Worm (Caenorhabditis elegans) whole organism, L1 larva: Measurements from ENCODE around the gene T24G10.2.

ENCODE experiments used
- C16A3.4 ChIP-seq: fragments of 150-350 bp; optimal IDR thresholded peaks from 2 replicates; lab custom pipeline; 2014; ENCODE audit warnings: missing biosample characterization, missing genetic modification characterization
- ceh-8 ChIP-seq: fragments of 200-800 bp; sonication (Bioruptor generic); optimal IDR thresholded peaks from 2 replicates; lab custom pipeline; 2018; ENCODE audit warnings: mild to moderate bottlenecking, missing genetic modification characterization, moderate library complexity, missing compliant biosample characterization
- efl-1 ChIP-seq, 4 experiments: fragments of 150-350 bp; optimal IDR thresholded peaks in 3 of 4; peaks in 1 of 4; 1 replicate in 1 of 4; 2 replicates in 3 of 4; lab custom pipeline; 2014; ENCODE audit warnings: missing biosample characterization in 2 of 4, missing genetic modification characterization in 2 of 4, missing genetic modification reagents in 2 of 4
- egl-27 ChIP-seq, 2 experiments: fragments of 150-350 bp in 1 of 2; sonication (generic microtip); optimal IDR thresholded peaks; 3 replicates each; lab custom pipeline; 2017 to 2018; ENCODE audit warnings: missing biosample characterization in 2 of 2, missing genetic modification characterization in 2 of 2, missing genetic modification reagents in 2 of 2
- fkh-10 ChIP-seq: sonication (generic microtip); optimal IDR thresholded peaks from 2 replicates; lab custom pipeline; 2017; ENCODE audit warnings: missing biosample characterization, missing genetic modification reagents, missing genetic modification characterization
- grh-1 ChIP-seq: fragments of 200-800 bp; sonication (Bioruptor generic); IDR thresholded peaks from 2 replicates; pipeline ENCODE4 v1.3.6; 2022; ENCODE audit warnings: missing genetic modification reagents, missing genetic modification characterization, missing compliant biosample characterization
- hlh-4 ChIP-seq: sonication (generic microtip); optimal IDR thresholded peaks from 2 replicates; lab custom pipeline; 2016; ENCODE audit warnings: mild to moderate bottlenecking, missing genetic modification characterization, missing compliant biosample characterization
- lin-13 ChIP-seq: fragments of 150-350 bp; optimal IDR thresholded peaks from 2 replicates; lab custom pipeline; 2014; ENCODE audit warnings: missing biosample characterization, missing genetic modification reagents, missing genetic modification characterization
- lin-35 ChIP-seq, 2 experiments: fragments of 150-350 bp; optimal IDR thresholded peaks; 2 replicates each; lab custom pipeline; 2014; ENCODE audit warnings: missing biosample characterization in 2 of 2, missing genetic modification characterization in 2 of 2, missing genetic modification reagents in 2 of 2
- lir-3 ChIP-seq: sonication (generic microtip); optimal IDR thresholded peaks from 2 replicates; lab custom pipeline; 2016; ENCODE audit warnings: mild to moderate bottlenecking, missing genetic modification characterization, moderate library complexity, missing compliant biosample characterization; ENCODE audit not compliant: poor library complexity
- mef-2 ChIP-seq: fragments of 150-350 bp; optimal IDR thresholded peaks from 2 replicates; lab custom pipeline; 2014; ENCODE audit warnings: missing biosample characterization, missing genetic modification characterization
- nhr-12 ChIP-seq: sonication (generic microtip); optimal IDR thresholded peaks from 2 replicates; lab custom pipeline; 2017; ENCODE audit warnings: missing biosample characterization, missing genetic modification characterization
- nhr-77 ChIP-seq: fragments of 150-350 bp; optimal IDR thresholded peaks from 2 replicates; lab custom pipeline; 2014; ENCODE audit warnings: missing biosample characterization, missing genetic modification characterization
- rnt-1 ChIP-seq: sonication (generic microtip); optimal IDR thresholded peaks from 2 replicates; lab custom pipeline; 2016; ENCODE audit warnings: mild to moderate bottlenecking, missing genetic modification characterization, moderate library complexity, missing compliant biosample characterization
- skn-1 ChIP-seq: fragments of 150-350 bp; optimal IDR thresholded peaks from 2 replicates; lab custom pipeline; 2014; ENCODE audit warnings: missing biosample characterization, missing genetic modification characterization
- tbx-2 ChIP-seq: sonication (generic microtip); optimal IDR thresholded peaks from 2 replicates; lab custom pipeline; 2016; ENCODE audit warnings: missing genetic modification characterization, missing compliant biosample characterization
- unc-130 ChIP-seq: fragments of 150-350 bp; optimal IDR thresholded peaks from 2 replicates; lab custom pipeline; 2017; ENCODE audit warnings: missing biosample characterization, missing genetic modification characterization, inconsistent platforms
- zag-1 ChIP-seq: fragments of 150-350 bp; optimal IDR thresholded peaks from 2 replicates; lab custom pipeline; 2014; ENCODE audit warnings: missing biosample characterization, missing genetic modification characterization
- ztf-4 ChIP-seq: fragments of 150-350 bp; optimal IDR thresholded peaks from 2 replicates; lab custom pipeline; 2014; ENCODE audit warnings: missing biosample characterization, missing genetic modification characterization

The T24G10.2 gene

DNA sequence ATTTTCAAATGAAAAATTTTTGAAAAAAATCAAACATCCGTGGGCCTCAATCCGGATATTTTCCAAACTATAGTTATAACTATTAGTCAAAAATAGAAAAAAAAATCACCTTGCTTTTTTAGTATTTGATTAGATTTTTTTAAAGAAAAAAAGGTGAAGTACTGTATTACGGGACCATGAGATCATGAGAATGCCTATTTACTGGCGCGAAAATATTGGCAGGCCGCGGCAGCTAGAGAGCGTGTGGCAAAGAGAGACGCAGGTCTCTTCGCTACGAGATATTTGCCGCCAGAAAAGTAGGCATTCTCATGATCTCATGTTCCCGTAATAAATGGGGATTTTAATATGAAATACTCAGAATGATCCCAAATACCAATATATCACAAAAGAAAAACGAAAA, 37.6 kb downstream of the T24G10.2 start:
- TF ChIP-seq ceh-8 (GFP tag; lab: Kevin White, UChicago): no peak
- TF ChIP-seq hlh-4 (tag; lab: Kevin White, UChicago): no peak
- TF ChIP-seq rnt-1: no peak
- no peak for TF ChIP-seq C16A3.4 (tag; lab: Kevin White, UChicago)
- TF ChIP-seq skn-1 (tag; lab: Kevin White, UChicago): no peak
- TF ChIP-seq lin-35 (GFP tag; optimal IDR thresholded peaks at IDR 0.05; lab: Kevin White, UChicago): no peak
- TF ChIP-seq nhr-77 (tag; lab: Kevin White, UChicago): no peak
- TF ChIP-seq zag-1 (tag; lab: Kevin White, UChicago): no peak
- no peak for TF ChIP-seq mef-2 (tag; lab: Kevin White, UChicago)
- TF ChIP-seq lir-3: no peak
- TF ChIP-seq, all 84 proteins: peak for 0

DNA sequence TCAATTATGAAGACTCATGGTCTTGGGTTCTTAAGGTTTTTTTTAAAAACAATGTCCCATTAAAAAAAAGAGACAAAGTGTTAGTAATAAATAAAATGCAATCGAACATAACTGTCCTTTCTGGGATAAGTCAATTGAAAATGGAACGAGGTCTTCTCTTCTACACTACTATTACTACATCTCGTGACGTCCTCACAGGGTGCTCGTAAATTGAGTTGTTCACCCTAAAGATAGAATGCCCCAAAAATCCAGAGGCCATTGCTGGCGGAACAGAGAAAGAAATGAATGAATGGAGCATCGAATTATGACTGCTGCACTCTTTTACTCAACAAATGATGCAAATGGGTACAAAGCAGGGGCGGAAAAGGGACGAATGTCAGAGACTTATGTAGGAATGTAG, 40.1 kb downstream of the T24G10.2 start:
- no peak for TF ChIP-seq ceh-8 (GFP tag; lab: Kevin White, UChicago)
- TF ChIP-seq ztf-4 (tag; lab: Kevin White, UChicago): no peak
- no peak for TF ChIP-seq efl-1 (optimal IDR thresholded peaks at IDR 0.05; lab: Kevin White, UChicago)
- peak in 1 of 2 experiments; percentile 1 for TF ChIP-seq efl-1 (GFP tag; optimal IDR thresholded peaks at IDR 0.05 in 1 of 2; lab: Kevin White, UChicago)
- no peak for TF ChIP-seq tbx-2 (tag; lab: Kevin White, UChicago)
- TF ChIP-seq unc-130 (tag; lab: Kevin White, UChicago): no peak
- no peak for TF ChIP-seq lin-13 (GFP tag; lab: Kevin White, UChicago)
- TF ChIP-seq nhr-12 (tag; lab: Kevin White, UChicago): no peak

DNA sequence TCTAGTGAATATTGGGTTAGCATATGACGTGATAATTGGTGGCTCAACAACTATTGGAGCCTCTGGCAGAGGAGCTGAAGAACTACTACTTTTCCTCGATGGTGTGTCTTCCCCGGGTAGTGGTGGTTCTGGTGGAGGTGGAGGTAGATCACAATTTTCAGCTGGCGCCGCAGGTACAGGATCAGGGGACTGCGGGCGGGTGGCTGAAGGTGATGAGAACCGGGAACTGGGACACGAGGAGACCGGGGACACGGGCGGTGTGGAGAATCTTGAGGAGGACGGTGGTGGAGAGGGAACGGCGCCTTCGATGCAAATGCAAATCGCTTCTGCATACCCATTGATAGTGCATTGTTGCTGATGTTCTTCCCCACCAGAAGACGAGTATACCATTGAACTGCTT, 46.8 kb downstream of the T24G10.2 start:
- TF ChIP-seq efl-1 (optimal IDR thresholded peaks at IDR 0.05; lab: Kevin White, UChicago): no peak
- TF ChIP-seq efl-1 (GFP tag; optimal IDR thresholded peaks at IDR 0.05 in 1 of 2; lab: Kevin White, UChicago): peak in 1 of 2 experiments; percentile 62
- no peak for TF ChIP-seq egl-27 (tag; optimal IDR thresholded peaks at IDR 0.05; lab: Kevin White, UChicago)
- TF ChIP-seq grh-1 (GFP tag; lab: Robert Waterston, UW): no peak
- no peak for TF ChIP-seq fkh-10 (GFP tag; lab: Kevin White, UChicago)
